Worm (Caenorhabditis elegans): Measurements from ENCODE around the gene F52E1.14.

Gene F52E1.14

ce11 chrV:8406911-8407310 is 23.2 kb downstream of the F52E1.14 start (continued):
- TF ChIP-seq tbx-2 (tag; optimal IDR thresholded peaks at IDR 0.05) = no peak
- peak in 1 of 2 experiments; percentile 19 for TF ChIP-seq lsy-2 (tag; optimal IDR thresholded peaks at IDR 0.05)
- TF ChIP-seq fkh-10 (GFP tag; optimal IDR thresholded peaks at IDR 0.05) = no peak

ce11 chrV:8409594-8409993 is 25.9 kb downstream of the F52E1.14 start:
- TF ChIP-seq unc-98 (GFP tag; IDR thresholded peaks at IDR 0.05) = no peak
- no peak for TF ChIP-seq ces-1 (GFP tag; optimal IDR thresholded peaks at IDR 0.05)
- no peak for TF ChIP-seq nhr-47 (tag; optimal IDR thresholded peaks at IDR 0.05)
- no peak for TF ChIP-seq ama-1 (optimal IDR thresholded peaks at IDR 0.05)
- TF ChIP-seq elt-3 (tag; optimal IDR thresholded peaks at IDR 0.05) = peak in 1 of 6 experiments; percentile 33
- peak; percentile 5 for TF ChIP-seq lin-14 (GFP tag; optimal IDR thresholded peaks at IDR 0.05)
- no peak for TF ChIP-seq nhr-76 (tag; optimal IDR thresholded peaks at IDR 0.05)
- peak; percentile 100 for TF ChIP-seq blmp-1 (tag; optimal IDR thresholded peaks at IDR 0.05)
- TF ChIP-seq efl-1 (optimal IDR thresholded peaks at IDR 0.05) = no peak
- TF ChIP-seq efl-1 (GFP tag; optimal IDR thresholded peaks at IDR 0.05 in 1 of 2) = no peak
- TF ChIP-seq nhr-12 (tag; optimal IDR thresholded peaks at IDR 0.05) = no peak
- TF ChIP-seq ztf-4 (tag; optimal IDR thresholded peaks at IDR 0.05) = peak; percentile 27

DNA sequence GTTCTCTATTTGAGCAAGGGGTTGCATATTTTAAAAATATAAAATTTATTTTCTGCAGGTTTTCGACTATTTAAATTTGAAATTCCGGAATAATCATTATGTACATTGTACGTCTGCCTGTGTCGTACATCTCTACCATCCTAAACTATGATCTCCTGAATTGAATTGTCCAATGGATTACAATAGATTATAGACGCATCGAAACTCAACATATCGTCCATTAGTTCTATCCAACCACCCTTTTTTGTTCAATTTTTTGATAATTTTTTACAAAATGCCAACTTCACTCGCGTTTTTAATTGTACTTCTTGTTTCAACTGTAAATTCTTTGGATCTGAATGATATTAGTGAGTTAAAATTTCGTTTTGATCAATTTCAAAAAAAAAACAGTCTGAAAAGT is 26.7 kb downstream of the F52E1.14 start, which contains the start of gene F52E1.2:
F52E1.2 (plus strand) TSS at position 190 of the 400 bp plus-strand sequence.
- TF ChIP-seq nhr-237 (tag; optimal IDR thresholded peaks at IDR 0.05) (no peak), nhr-85 (tag) (no peak), nhr-19 (GFP tag; conservative IDR thresholded peaks at IDR 0.05) (no peak), alr-1 (tag; optimal IDR thresholded peaks at IDR 0.05; ENCODE audit: borderline replicate concordance) (no peak), mep-1 (tag; optimal IDR thresholded peaks at IDR 0.05) (no peak), egl-13 (tag; optimal IDR thresholded peaks at IDR 0.05) (no peak), xbp-1 (tag; optimal IDR thresholded peaks at IDR 0.05) (no peak), pag-3 (tag; optimal IDR thresholded peaks at IDR 0.05; ENCODE audit: borderline replicate concordance, insufficient read depth) (no peak), lsy-2 (tag; optimal IDR thresholded peaks at IDR 0.05) (no peak), nhr-71 (tag; optimal IDR thresholded peaks at IDR 0.05) (no peak), rnt-1 (tag; optimal IDR thresholded peaks at IDR 0.05) (no peak), grh-1 (GFP tag; IDR thresholded peaks at IDR 0.05) (no peak), ces-1 (GFP tag; optimal IDR thresholded peaks at IDR 0.05) (no peak), lin-39 (tag; optimal IDR thresholded peaks at IDR 0.05) (no peak), egl-27 (tag; optimal IDR thresholded peaks at IDR 0.05) (no peak)

- peak in 1 of 2 experiments; percentile 4 for TF ChIP-seq efl-1 (optimal IDR thresholded peaks at IDR 0.05)
- TF ChIP-seq efl-1 (GFP tag; optimal IDR thresholded peaks at IDR 0.05 in 1 of 2) = no peak
- TF ChIP-seq alr-1 (tag; optimal IDR thresholded peaks at IDR 0.05; ENCODE audit: borderline replicate concordance) = no peak
These were observed 29.8 kb downstream of the F52E1.14 start, which contains the start of gene vha-18 for ce11 chrV:8413432-8414021. vha-18 (minus strand) TSS chrV:8413482.

DNA sequence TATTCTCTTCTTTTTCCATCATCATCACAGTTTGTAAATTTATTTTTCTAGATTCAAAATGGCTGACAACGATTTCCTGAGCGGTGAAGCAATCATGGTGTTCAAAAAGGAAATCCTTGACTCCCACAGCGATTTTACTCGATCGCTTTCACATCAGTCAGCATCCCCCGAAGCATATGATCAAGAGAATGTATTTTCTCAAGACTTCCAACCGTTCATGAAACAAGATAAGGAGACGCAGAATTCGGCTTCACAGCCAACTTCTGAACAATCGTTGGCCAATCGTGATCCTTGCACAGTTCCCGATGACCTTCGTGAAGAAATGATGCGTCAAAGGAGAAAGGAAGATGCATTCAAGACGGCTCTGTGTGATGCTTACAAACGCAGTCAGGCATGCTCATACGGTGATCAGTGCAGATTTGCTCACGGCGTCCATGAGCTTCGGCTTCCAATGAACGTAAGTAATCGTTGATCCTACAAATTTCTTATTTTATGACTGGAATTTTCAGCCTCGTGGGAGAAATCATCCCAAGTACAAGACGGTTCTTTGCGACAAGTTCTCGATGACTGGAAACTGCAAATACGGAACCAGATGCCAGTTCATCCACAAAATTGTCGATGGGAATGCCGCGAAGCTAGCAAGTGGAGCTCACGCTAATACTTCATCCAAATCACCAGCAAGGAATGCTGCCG is 30.5 kb downstream of the F52E1.14 start, which contains the start of gene pos-1:
pos-1 (plus strand) TSS at position 51 of the 693 bp plus-strand sequence.
- TF ChIP-seq efl-1 (optimal IDR thresholded peaks at IDR 0.05) = no peak
- TF ChIP-seq efl-1 (GFP tag; optimal IDR thresholded peaks at IDR 0.05 in 1 of 2) = peak in 1 of 2 experiments; percentile 90
- no peak for TF ChIP-seq Y116A8C.19 (tag; optimal IDR thresholded peaks at IDR 0.05; ENCODE audit: borderline replicate concordance)
- no peak for TF ChIP-seq lsy-2 (tag; optimal IDR thresholded peaks at IDR 0.05)
- no peak for TF ChIP-seq jun-1 (tag; optimal IDR thresholded peaks at IDR 0.05)

ce11 chrV:8415113-8415530 is 31.4 kb downstream of the F52E1.14 start:
- TF ChIP-seq lin-15B (tag; optimal IDR thresholded peaks at IDR 0.05) (no peak), zip-4 (GFP tag; optimal IDR thresholded peaks at IDR 0.05) (no peak), elt-2 (tag; optimal IDR thresholded peaks at IDR 0.05) (no peak), nhr-19 (GFP tag; conservative IDR thresholded peaks at IDR 0.05) (no peak), jun-1 (tag; optimal IDR thresholded peaks at IDR 0.05) (no peak), egl-13 (tag; optimal IDR thresholded peaks at IDR 0.05) (no peak), ceh-63 (GFP tag; optimal IDR thresholded peaks at IDR 0.05) (no peak), lin-14 (GFP tag; optimal IDR thresholded peaks at IDR 0.05) (no peak), unc-30 (tag; optimal IDR thresholded peaks at IDR 0.05) (no peak), aha-1 (tag; optimal IDR thresholded peaks at IDR 0.05) (no peak), hlh-17 (GFP tag; optimal IDR thresholded peaks at IDR 0.05; ENCODE audit: borderline replicate concordance) (no peak), mep-1 (tag; optimal IDR thresholded peaks at IDR 0.05) (no peak), nhr-77 (tag; optimal IDR thresholded peaks at IDR 0.05) (no peak)
